Worm (Caenorhabditis elegans): ENCODE results near the gene pis-1.

Gene pis-1

DNA sequence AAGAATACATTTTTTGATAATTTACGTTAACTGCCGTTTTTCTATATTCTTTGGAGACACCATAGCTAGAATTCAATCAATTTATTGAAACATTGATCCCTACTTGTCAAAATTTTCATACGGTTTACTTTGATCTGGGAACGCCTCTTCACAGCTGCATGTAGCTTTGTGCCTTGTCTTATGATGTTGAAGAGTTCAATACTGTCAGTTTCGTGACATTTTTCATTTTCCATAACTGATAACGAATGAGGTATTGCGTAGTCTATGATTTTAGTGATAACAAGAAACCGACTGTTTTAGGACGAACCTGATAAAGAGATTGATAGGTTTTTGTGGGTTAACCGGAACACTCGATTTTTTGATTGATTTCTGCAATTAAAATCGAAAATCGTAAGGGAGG lies 5.0 kb upstream of the pis-1 start (continued):
- no peak for TF ChIP-seq sdz-12 (GFP tag; optimal IDR thresholded peaks at IDR 0.05)
- TF ChIP-seq aly-2 (tag; optimal IDR thresholded peaks at IDR 0.05): no peak
- TF ChIP-seq nhr-77 (tag; optimal IDR thresholded peaks at IDR 0.05): peak; percentile 92
- no peak for TF ChIP-seq lin-38 (GFP tag; IDR thresholded peaks at IDR 0.05)
- no peak for TF ChIP-seq daf-8 (GFP tag; IDR thresholded peaks at IDR 0.05)
- no peak for TF ChIP-seq ZK546.5 (tag; optimal IDR thresholded peaks at IDR 0.05)
- no peak for TF ChIP-seq T26A8.4 (GFP tag; IDR thresholded peaks at IDR 0.05)
- TF ChIP-seq F26F4.8 (GFP tag; conservative IDR thresholded peaks at IDR 0.05): no peak
- TF ChIP-seq nhr-76 (tag; optimal IDR thresholded peaks at IDR 0.05): no peak
- TF ChIP-seq mxl-3 (GFP tag; optimal IDR thresholded peaks at IDR 0.05): peak; percentile 28
- TF ChIP-seq unc-130 (GFP tag; optimal IDR thresholded peaks at IDR 0.05): no peak
- no peak for TF ChIP-seq F10B5.3 (tag; optimal IDR thresholded peaks at IDR 0.05)
- no peak for TF ChIP-seq ztf-11 (tag; optimal IDR thresholded peaks at IDR 0.05)
- TF ChIP-seq ceh-20 (GFP tag; IDR thresholded peaks at IDR 0.05): peak; percentile 85
- no peak for TF ChIP-seq nhr-42 (GFP tag; IDR thresholded peaks at IDR 0.05)
- TF ChIP-seq lin-15B (tag; optimal IDR thresholded peaks at IDR 0.05): no peak

DNA sequence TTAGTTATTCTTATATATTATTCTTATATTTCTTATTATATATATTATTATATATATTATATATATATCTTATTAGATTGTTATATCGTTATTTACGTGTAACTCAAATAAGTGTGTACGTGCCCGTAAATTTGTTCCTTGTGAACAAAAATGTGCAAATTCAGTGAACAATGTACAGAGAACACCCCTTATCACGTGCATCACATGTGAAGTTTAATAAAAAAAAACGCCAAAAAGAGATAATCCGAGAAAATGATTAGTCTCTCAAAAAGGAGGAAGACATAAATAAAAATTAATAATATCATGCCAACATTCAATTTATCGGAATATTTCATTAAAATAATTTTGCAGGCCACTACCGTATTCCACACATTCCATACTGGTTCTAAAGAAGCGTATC lies 3.3 kb upstream of the pis-1 start:
- TF ChIP-seq dmd-6 (GFP tag; IDR thresholded peaks at IDR 0.05): peak; percentile 24; the same call in 1 of the 2 replicates
- no peak for TF ChIP-seq daf-16 (GFP tag; optimal IDR thresholded peaks at IDR 0.05)
- TF ChIP-seq daf-16 (tag; optimal IDR thresholded peaks at IDR 0.05): peak; percentile 53
- no peak for TF ChIP-seq lin-15B (tag; optimal IDR thresholded peaks at IDR 0.05)
- no peak for TF ChIP-seq F44E2.7 (GFP tag; IDR thresholded peaks at IDR 0.05)
- no peak for TF ChIP-seq T26A8.4 (GFP tag; IDR thresholded peaks at IDR 0.05)
- no peak for TF ChIP-seq Y75B8A.6 (GFP tag; IDR thresholded peaks at IDR 0.05)
- TF ChIP-seq rbr-2 (tag; optimal IDR thresholded peaks at IDR 0.05): no peak
- no peak for TF ChIP-seq nhr-102 (tag; optimal IDR thresholded peaks at IDR 0.05)
- TF ChIP-seq cey-2 (tag; optimal IDR thresholded peaks at IDR 0.05; ENCODE audit: borderline replicate concordance, insufficient read depth): no peak
- peak; percentile 93 for TF ChIP-seq mxl-2 (GFP tag; conservative IDR thresholded peaks at IDR 0.05)
- no peak for TF ChIP-seq nhr-77 (tag; optimal IDR thresholded peaks at IDR 0.05)
- no peak for TF ChIP-seq nhr-25 (tag; optimal IDR thresholded peaks at IDR 0.05; ENCODE audit: borderline replicate concordance, insufficient read depth)
- TF ChIP-seq dpl-1 (GFP tag; optimal IDR thresholded peaks at IDR 0.05): no peak
- TF ChIP-seq Y48G9A.11 (GFP tag; IDR thresholded peaks at IDR 0.05): no peak
- TF ChIP-seq nhr-11 (tag; optimal IDR thresholded peaks at IDR 0.05): no peak
- TF ChIP-seq snpc-4 (tag; optimal IDR thresholded peaks at IDR 0.05): no peak
- no peak for TF ChIP-seq zfp-3 (GFP tag; conservative IDR thresholded peaks at IDR 0.05)
- TF ChIP-seq R02D3.7 (tag; optimal IDR thresholded peaks at IDR 0.05): no peak
- TF ChIP-seq hlh-30 (tag; optimal IDR thresholded peaks at IDR 0.05; ENCODE audit: insufficient read depth): peak; percentile 42
- no peak for TF ChIP-seq set-16 (GFP tag; IDR thresholded peaks at IDR 0.05)
- TF ChIP-seq aly-2 (tag; optimal IDR thresholded peaks at IDR 0.05): no peak
- no peak for TF ChIP-seq mxl-3 (GFP tag; optimal IDR thresholded peaks at IDR 0.05)
- TF ChIP-seq lsy-2 (tag; optimal IDR thresholded peaks at IDR 0.05): peak in 1 of 2 experiments; percentile 4
- TF ChIP-seq mdt-29 (GFP tag; IDR thresholded peaks at IDR 0.05): no peak
- TF ChIP-seq egl-43 (GFP tag; IDR thresholded peaks at IDR 0.05): no peak
- TF ChIP-seq tag-97 (GFP tag; IDR thresholded peaks at IDR 0.05): no peak
- TF ChIP-seq nhr-111 (GFP tag; optimal IDR thresholded peaks at IDR 0.05): no peak
- TF ChIP-seq lin-13 (GFP tag; optimal IDR thresholded peaks at IDR 0.05): no peak
- no peak for TF ChIP-seq nhr-10 (tag; optimal IDR thresholded peaks at IDR 0.05)
- no peak for TF ChIP-seq madf-9 (GFP tag; conservative IDR thresholded peaks at IDR 0.05)
- TF ChIP-seq sdz-12 (GFP tag; optimal IDR thresholded peaks at IDR 0.05): no peak
- peak; percentile 41 for TF ChIP-seq dve-1 (tag; optimal IDR thresholded peaks at IDR 0.05; ENCODE audit: insufficient read depth)
- no peak for TF ChIP-seq madf-5 (GFP tag; IDR thresholded peaks at IDR 0.05)
- TF ChIP-seq unc-62 (GFP tag; optimal IDR thresholded peaks at IDR 0.05 in 1 of 2): no peak
- TF ChIP-seq unc-62 (tag; optimal IDR thresholded peaks at IDR 0.05): no peak
- no peak for TF ChIP-seq nhr-6 (tag; optimal IDR thresholded peaks at IDR 0.05)
- TF ChIP-seq aha-1 (tag): peak; percentile 84
- peak; percentile 28 for TF ChIP-seq T20F7.1 (GFP tag; optimal IDR thresholded peaks at IDR 0.05)
- peak; percentile 55 for TF ChIP-seq hlh-11 (tag; optimal IDR thresholded peaks at IDR 0.05)
- no peak for TF ChIP-seq F10B5.3 (tag; optimal IDR thresholded peaks at IDR 0.05)
